Fruit fly (Drosophila melanogaster): ENCODE data around the gene CG4991.

dm6 chrX:17076449-17077289, 15.0 kb upstream of the CG4991 start:
- TF ChIP-seq CG31627 (GFP tag; optimal IDR thresholded peaks at IDR 0.05): no peak
- TF ChIP-seq Eip93F (GFP tag; optimal IDR thresholded peaks at IDR 0.05): no peak
- no peak for TF ChIP-seq CG16779 (tag; optimal IDR thresholded peaks at IDR 0.05)
- no peak for TF ChIP-seq achi (GFP tag; optimal IDR thresholded peaks at IDR 0.05)
- TF ChIP-seq Ets21C (GFP tag; optimal IDR thresholded peaks at IDR 0.05): no peak
- TF ChIP-seq acj6 (GFP tag; optimal IDR thresholded peaks at IDR 0.05): no peak
- no peak for TF ChIP-seq Sox15 (GFP tag; optimal IDR thresholded peaks at IDR 0.05)
- TF ChIP-seq CG10631 (GFP tag; optimal IDR thresholded peaks at IDR 0.05): no peak
- no peak for TF ChIP-seq cyc (GFP tag; optimal IDR thresholded peaks at IDR 0.05)
- no peak for TF ChIP-seq CG6163 (GFP tag; IDR thresholded peaks at IDR 0.05)
